Worm (Caenorhabditis elegans): ENCODE results near the gene Y54G2A.73.

Gene Y54G2A.73

DNA sequence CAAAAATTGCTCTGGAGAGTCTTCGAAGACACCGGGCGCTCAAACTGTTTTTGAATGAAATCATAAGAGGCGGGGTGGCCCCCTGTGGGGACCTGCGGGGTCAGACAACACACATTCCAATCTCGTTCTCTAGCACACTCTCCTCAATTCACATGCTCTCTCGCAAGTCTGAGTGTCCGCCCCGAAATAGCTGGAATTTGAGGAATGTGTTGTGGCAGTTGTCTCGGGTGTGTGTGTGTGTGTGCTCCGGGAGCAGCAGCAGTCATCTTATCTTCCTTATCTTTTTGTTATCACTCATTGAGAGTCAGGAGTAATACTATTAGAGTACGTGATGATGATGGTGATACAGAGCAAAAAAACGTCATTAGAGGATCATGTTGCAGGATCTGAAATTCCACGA lies 21.2 kb upstream of the Y54G2A.73 start (continued):
- TF ChIP-seq dsc-1 (tag; optimal IDR thresholded peaks at IDR 0.05) (no peak), elt-3 (tag; optimal IDR thresholded peaks at IDR 0.05) (no peak), jun-1 (tag; optimal IDR thresholded peaks at IDR 0.05) (no peak), nhr-90 (tag; optimal IDR thresholded peaks at IDR 0.05; ENCODE audit: poor library complexity) (no peak), unc-62 (GFP tag; optimal IDR thresholded peaks at IDR 0.05) (no peak)

DNA sequence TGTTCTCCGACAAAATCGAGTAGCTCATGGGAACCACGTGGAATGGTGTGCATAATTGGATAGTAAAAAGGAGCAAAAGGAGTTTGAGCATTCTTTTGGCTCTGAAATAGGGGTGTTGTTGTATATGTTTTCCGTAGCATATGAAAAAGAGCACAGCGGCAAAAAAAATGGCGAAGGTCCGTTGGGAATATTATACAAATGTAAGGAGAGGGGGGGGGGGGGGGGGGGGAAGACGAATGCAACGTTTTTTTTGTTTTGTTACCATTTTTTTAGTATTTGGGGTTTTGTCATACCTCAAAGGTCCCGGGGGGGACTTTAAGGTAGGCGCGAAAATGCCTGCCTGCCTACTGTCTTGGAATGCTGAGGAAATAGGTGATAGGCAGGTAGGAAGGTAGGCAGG lies 20.1 kb upstream of the Y54G2A.73 start, which contains the start of gene ndnf-1:
Gene ndnf-1, minus strand, starts transcription at position 101 of the 400 bp plus-strand sequence.
- TF ChIP-seq nhr-28 (tag; optimal IDR thresholded peaks at IDR 0.05) (no peak), efl-1 (optimal IDR thresholded peaks at IDR 0.05) (no peak), efl-1 (GFP tag; optimal IDR thresholded peaks at IDR 0.05 in 1 of 2) (no peak), pag-3 (tag; optimal IDR thresholded peaks at IDR 0.05; ENCODE audit: borderline replicate concordance, insufficient read depth) (no peak), isw-1 (GFP tag; IDR thresholded peaks at IDR 0.05) (no peak), ceh-88 (GFP tag; IDR thresholded peaks at IDR 0.05) (no peak), nhr-84 (tag; optimal IDR thresholded peaks at IDR 0.05) (no peak), zag-1 (tag; optimal IDR thresholded peaks at IDR 0.05) (no peak), ceh-63 (GFP tag; optimal IDR thresholded peaks at IDR 0.05) (no peak), ztf-4 (tag; optimal IDR thresholded peaks at IDR 0.05) (no peak)

DNA sequence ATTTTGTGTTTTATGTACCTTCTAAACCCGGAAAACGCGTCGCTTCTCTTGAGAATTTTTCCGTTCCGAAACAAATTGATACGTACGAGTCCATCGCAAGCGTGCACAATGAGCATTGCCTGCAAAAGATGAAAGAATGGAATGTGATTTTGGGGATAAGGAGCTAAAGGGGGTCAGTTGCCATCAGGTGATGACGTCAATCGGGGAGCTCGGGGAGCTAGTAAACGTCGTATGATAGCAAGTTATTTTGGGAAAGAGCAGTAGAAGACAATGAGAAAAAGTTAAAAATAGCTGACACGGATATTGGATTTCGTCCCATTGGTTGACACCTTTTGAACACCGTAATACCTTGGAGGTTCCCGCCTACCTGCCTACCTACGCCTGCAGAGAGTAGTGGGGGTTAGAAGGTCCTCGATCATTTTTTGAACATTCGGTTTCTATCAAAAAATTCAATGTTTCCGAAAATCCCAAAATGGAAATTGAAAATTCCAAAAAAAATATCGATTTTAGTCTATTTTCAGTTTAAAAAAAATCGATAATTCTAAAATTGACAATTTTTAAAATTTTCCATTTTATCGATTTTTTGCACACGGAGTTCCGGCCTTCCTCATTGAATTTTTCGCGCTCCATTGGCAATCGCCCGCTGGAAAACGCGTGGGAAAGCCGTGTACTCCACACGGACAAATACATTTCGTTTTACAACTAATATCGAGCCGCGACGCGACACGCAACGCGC lies 17.4 kb upstream of the Y54G2A.73 start:
- TF ChIP-seq ztf-4 (tag; optimal IDR thresholded peaks at IDR 0.05) (no peak), mdl-1 (tag; optimal IDR thresholded peaks at IDR 0.05) (peak in 1 of 2 experiments; percentile 44), xbp-1 (tag; optimal IDR thresholded peaks at IDR 0.05) (peak; percentile 6), mef-2 (tag; optimal IDR thresholded peaks at IDR 0.05) (peak; percentile 97), pag-3 (tag; optimal IDR thresholded peaks at IDR 0.05; ENCODE audit: borderline replicate concordance, insufficient read depth) (no peak), irx-1 (tag; optimal IDR thresholded peaks at IDR 0.05) (no peak), nhr-20 (tag; optimal IDR thresholded peaks at IDR 0.05) (peak; percentile 32), ceh-88 (GFP tag; IDR thresholded peaks at IDR 0.05) (no peak), egl-27 (tag; optimal IDR thresholded peaks at IDR 0.05) (no peak), nhr-19 (GFP tag; conservative IDR thresholded peaks at IDR 0.05) (peak; percentile 64), jun-1 (tag; optimal IDR thresholded peaks at IDR 0.05) (no peak), nhr-12 (tag; optimal IDR thresholded peaks at IDR 0.05) (no peak), elt-3 (tag; optimal IDR thresholded peaks at IDR 0.05) (no peak), efl-1 (optimal IDR thresholded peaks at IDR 0.05) (peak in 1 of 2 experiments; percentile 18), efl-1 (GFP tag; optimal IDR thresholded peaks at IDR 0.05 in 1 of 2) (peak in 1 of 2 experiments; percentile 45), lsy-2 (tag; optimal IDR thresholded peaks at IDR 0.05) (peak; percentile 11 to 58), rnt-1 (tag; optimal IDR thresholded peaks at IDR 0.05) (peak; percentile 89), lin-14 (GFP tag; optimal IDR thresholded peaks at IDR 0.05) (peak; percentile 45), nhr-84 (tag; optimal IDR thresholded peaks at IDR 0.05) (no peak), lin-35 (GFP tag; optimal IDR thresholded peaks at IDR 0.05) (no peak), vab-15 (tag; optimal IDR thresholded peaks at IDR 0.05) (no peak), Y116A8C.19 (tag; optimal IDR thresholded peaks at IDR 0.05; ENCODE audit: borderline replicate concordance) (no peak), nhr-71 (tag; optimal IDR thresholded peaks at IDR 0.05) (peak; percentile 84), snu-23 (GFP tag; optimal IDR thresholded peaks at IDR 0.05) (peak; percentile 29), unc-130 (tag; optimal IDR thresholded peaks at IDR 0.05) (peak; percentile 72)

DNA sequence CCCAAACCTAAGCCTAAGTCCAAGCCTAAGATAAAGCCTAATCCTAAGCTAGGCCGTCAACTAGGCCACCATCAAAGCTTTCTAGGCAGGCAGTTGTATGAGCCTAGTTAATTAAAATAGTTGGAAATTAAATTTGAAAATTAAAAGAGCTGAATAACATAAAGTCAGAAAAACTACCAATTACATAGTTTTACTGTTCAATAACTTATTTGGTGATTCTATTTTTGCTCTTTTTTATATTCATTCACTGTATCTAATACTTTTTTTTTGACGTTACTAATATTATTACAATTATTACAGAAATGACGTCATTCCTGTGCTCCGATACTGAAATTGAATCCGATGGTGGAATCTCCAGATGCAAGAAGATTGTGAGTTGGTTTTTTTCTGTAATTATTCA lies 10.7 kb upstream of the Y54G2A.73 start, which contains the start of gene lin-22:
Gene lin-22, plus strand, starts transcription at position 301 of the 400 bp plus-strand sequence.
- TF ChIP-seq pag-3 (tag; optimal IDR thresholded peaks at IDR 0.05; ENCODE audit: borderline replicate concordance, insufficient read depth) (no peak), swsn-7 (tag; optimal IDR thresholded peaks at IDR 0.05) (no peak), ceh-8 (GFP tag; optimal IDR thresholded peaks at IDR 0.05) (no peak), nhr-11 (tag; optimal IDR thresholded peaks at IDR 0.05) (no peak), sptf-1 (tag; optimal IDR thresholded peaks at IDR 0.05) (no peak), dpl-1 (GFP tag; optimal IDR thresholded peaks at IDR 0.05) (no peak), unc-130 (tag; optimal IDR thresholded peaks at IDR 0.05) (no peak), nhr-19 (GFP tag; conservative IDR thresholded peaks at IDR 0.05) (no peak), skn-1 (tag; optimal IDR thresholded peaks at IDR 0.05) (no peak), unc-30 (tag; optimal IDR thresholded peaks at IDR 0.05) (no peak), F16B12.6 (tag; optimal IDR thresholded peaks at IDR 0.05) (no peak), mab-9 (GFP tag; IDR thresholded peaks at IDR 0.05) (no peak), nhr-90 (tag; optimal IDR thresholded peaks at IDR 0.05; ENCODE audit: poor library complexity) (no peak), lin-39 (tag; optimal IDR thresholded peaks at IDR 0.05) (no peak), snu-23 (GFP tag; optimal IDR thresholded peaks at IDR 0.05) (no peak), alr-1 (tag; optimal IDR thresholded peaks at IDR 0.05; ENCODE audit: borderline replicate concordance) (no peak)

All from whole organism, L1 larva.